Worm (Caenorhabditis elegans) whole organism, young adult: ENCODE data around the gene skp-1.

ENCODE experiments used
- B0035.1 ChIP-seq: sonication (generic microtip); optimal IDR thresholded peaks from 2 replicates; lab custom pipeline; 2016; ENCODE audit warnings: missing genetic modification characterization, mild to moderate bottlenecking, missing compliant biosample characterization, missing genotype, missing genetic modification reagents
- B0336.3 ChIP-seq: fragments of 200-800 bp; sonication (Bioruptor generic); IDR thresholded peaks from 2 replicates; pipeline ENCODE4 v1.3.6; 2022; ENCODE audit warnings: missing genetic modification characterization, missing compliant biosample characterization
- C06A6.2 ChIP-seq: fragments of 200-800 bp; sonication (Bioruptor generic); conservative IDR thresholded peaks from 2 replicates; pipeline ENCODE4 v1.3.6; 2022; ENCODE audit warnings: missing genetic modification characterization, missing compliant biosample characterization
- F22D6.2 ChIP-seq: sonication (generic microtip); optimal IDR thresholded peaks from 2 replicates; lab custom pipeline; 2016; ENCODE audit warnings: mild to moderate bottlenecking, missing genetic modification characterization, missing compliant biosample characterization
- F23B12.7 ChIP-seq: sonication (generic microtip); optimal IDR thresholded peaks from 2 replicates; lab custom pipeline; 2017; ENCODE audit warnings: missing genetic modification characterization, mild to moderate bottlenecking, missing compliant biosample characterization, antibody characterized with exemption, moderate library complexity; ENCODE audit not compliant: insufficient read depth
- F49E8.2 ChIP-seq: sonication (generic microtip); optimal IDR thresholded peaks from 3 replicates; lab custom pipeline; 2017; ENCODE audit warnings: missing genetic modification characterization, mild to moderate bottlenecking, missing compliant biosample characterization, antibody characterized with exemption, moderate library complexity; ENCODE audit not compliant: insufficient read depth
- F55B11.4 ChIP-seq: sonication (generic microtip); optimal IDR thresholded peaks from 2 replicates; lab custom pipeline; 2016; ENCODE audit warnings: missing compliant biosample characterization, missing genetic modification characterization, borderline replicate concordance; ENCODE audit not compliant: insufficient read depth
- F57A8.1 ChIP-seq: fragments of 200-800 bp; sonication (Bioruptor generic); optimal IDR thresholded peaks from 2 replicates; lab custom pipeline; 2018; ENCODE audit warnings: mild to moderate bottlenecking, missing genetic modification characterization, moderate library complexity, missing compliant biosample characterization
- T07F8.4 ChIP-seq: sonication (generic microtip); optimal IDR thresholded peaks from 2 replicates; lab custom pipeline; 2016; ENCODE audit warnings: mild to moderate bottlenecking, missing genetic modification characterization, moderate library complexity, missing compliant biosample characterization
- akir-1 ChIP-seq: fragments of 200-800 bp; sonication (Bioruptor generic); optimal IDR thresholded peaks from 2 replicates; lab custom pipeline; 2018; ENCODE audit warnings: mild to moderate bottlenecking, missing genetic modification characterization, moderate library complexity, missing compliant biosample characterization
- ama-1 ChIP-seq, 3 experiments: fragments of 150-350 bp in 1 of 3; sonication (generic microtip) in 2 of 3; optimal IDR thresholded peaks; 2 replicates each; lab custom pipeline; 2014 to 2018; ENCODE audit warnings: missing biosample characterization in 2 of 3, missing genetic modification characterization in 2 of 3, missing genetic modification reagents in 2 of 3
- aptf-2 ChIP-seq: fragments of 200-800 bp; sonication (Bioruptor generic); conservative IDR thresholded peaks from 2 replicates; pipeline ENCODE4 v1.3.6; 2022; ENCODE audit warnings: missing genetic modification reagents, missing genetic modification characterization, missing compliant biosample characterization
- atf-7 ChIP-seq: sonication (generic microtip); optimal IDR thresholded peaks from 2 replicates; lab custom pipeline; 2017; ENCODE audit warnings: mild to moderate bottlenecking, missing genetic modification characterization, missing compliant biosample characterization
- attf-3 ChIP-seq: fragments of 200-800 bp; sonication (Bioruptor generic); conservative IDR thresholded peaks from 2 replicates; pipeline ENCODE4 v1.3.6; 2022; ENCODE audit warnings: missing genetic modification reagents, missing genetic modification characterization, missing compliant biosample characterization
- attf-5 ChIP-seq: fragments of 200-800 bp; sonication (Bioruptor generic); optimal IDR thresholded peaks from 2 replicates; lab custom pipeline; 2018; ENCODE audit warnings: mild to moderate bottlenecking, missing genetic modification characterization, missing compliant biosample characterization
- bed-2 ChIP-seq: fragments of 200-800 bp; sonication (Bioruptor generic); IDR thresholded peaks from 2 replicates; pipeline ENCODE4 v1.3.6; 2022; ENCODE audit warnings: missing genetic modification reagents, missing genetic modification characterization, missing compliant biosample characterization
- cebp-2 ChIP-seq: fragments of 200-800 bp; sonication (Bioruptor generic); IDR thresholded peaks from 2 replicates; pipeline ENCODE4 v1.3.6; 2022; ENCODE audit warnings: missing genetic modification characterization, missing compliant biosample characterization
- ceh-100 ChIP-seq: fragments of 200-800 bp; sonication (Bioruptor generic); IDR thresholded peaks from 2 replicates; pipeline ENCODE4 v1.3.6; 2022; ENCODE audit warnings: missing genetic modification reagents, missing genetic modification characterization, missing compliant biosample characterization
- ceh-27 ChIP-seq: fragments of 200-800 bp; sonication (Bioruptor generic); optimal IDR thresholded peaks from 2 replicates; lab custom pipeline; 2018; ENCODE audit warnings: mild to moderate bottlenecking, missing genetic modification characterization, moderate library complexity, missing compliant biosample characterization
- ceh-58 ChIP-seq: fragments of 200-800 bp; sonication (Bioruptor generic); IDR thresholded peaks from 2 replicates; pipeline ENCODE4 v1.3.6; 2022; ENCODE audit warnings: missing genetic modification characterization, missing compliant biosample characterization
- chd-7 ChIP-seq: sonication (generic microtip); optimal IDR thresholded peaks from 2 replicates; lab custom pipeline; 2016; ENCODE audit warnings: mild to moderate bottlenecking, missing genetic modification characterization, moderate library complexity, missing compliant biosample characterization
- dpff-1 ChIP-seq: sonication (generic microtip); optimal IDR thresholded peaks from 2 replicates; lab custom pipeline; 2017; ENCODE audit warnings: mild to moderate bottlenecking, missing genetic modification characterization, missing compliant biosample characterization
- efl-1 ChIP-seq: fragments of 150-350 bp; optimal IDR thresholded peaks from 2 replicates; lab custom pipeline; 2014; ENCODE audit warnings: missing biosample characterization, missing genetic modification reagents, missing genetic modification characterization
- egl-18 ChIP-seq: fragments of 200-800 bp; sonication (Bioruptor generic); IDR thresholded peaks from 2 replicates; pipeline ENCODE4 v1.3.6; 2022; ENCODE audit warnings: missing genetic modification reagents, missing genetic modification characterization, missing compliant biosample characterization
- egl-44 ChIP-seq: fragments of 200-800 bp; sonication (Bioruptor generic); IDR thresholded peaks from 2 replicates; pipeline ENCODE4 v1.3.6; 2022; ENCODE audit warnings: missing genetic modification reagents, missing genetic modification characterization, missing compliant biosample characterization
- ekl-4 ChIP-seq: fragments of 200-800 bp; sonication (Bioruptor generic); IDR thresholded peaks from 2 replicates; pipeline ENCODE4 v1.3.6; 2022; ENCODE audit warnings: missing genetic modification reagents, missing genetic modification characterization, missing compliant biosample characterization
- hlh-26 ChIP-seq: fragments of 200-800 bp; sonication (Bioruptor generic); conservative IDR thresholded peaks from 2 replicates; pipeline ENCODE4 v1.3.6; 2022; ENCODE audit warnings: missing genetic modification reagents, missing genetic modification characterization, missing compliant biosample characterization
- hmg-1.2 ChIP-seq: fragments of 200-800 bp; sonication (Bioruptor generic); IDR thresholded peaks from 2 replicates; pipeline ENCODE4 v1.3.6; 2022; ENCODE audit warnings: missing genetic modification reagents, missing genetic modification characterization, missing compliant biosample characterization
- hmg-20 ChIP-seq: fragments of 200-800 bp; sonication (Bioruptor generic); IDR thresholded peaks from 2 replicates; pipeline ENCODE4 v1.3.6; 2022; ENCODE audit warnings: missing genetic modification reagents, missing genetic modification characterization, missing compliant biosample characterization
- lag-1 ChIP-seq: fragments of 200-800 bp; sonication (Bioruptor generic); IDR thresholded peaks from 2 replicates; pipeline ENCODE4 v1.3.6; 2022; ENCODE audit warnings: missing genetic modification reagents, missing genetic modification characterization, missing compliant biosample characterization
- lin-35 ChIP-seq, 3 experiments: fragments of 150-350 bp in 2 of 3; sonication (generic microtip) in 1 of 3; optimal IDR thresholded peaks; 2 replicates each; lab custom pipeline; 2014 to 2018; ENCODE audit warnings: missing biosample characterization in 3 of 3, missing genetic modification characterization in 3 of 3, missing genetic modification reagents in 3 of 3
- lin-54 ChIP-seq: fragments of 200-800 bp; sonication (Bioruptor generic); optimal IDR thresholded peaks from 2 replicates; lab custom pipeline; 2018; ENCODE audit warnings: mild to moderate bottlenecking, missing genetic modification characterization, missing compliant biosample characterization
- lsy-27 ChIP-seq: sonication (generic microtip); optimal IDR thresholded peaks from 2 replicates; lab custom pipeline; 2017; ENCODE audit warnings: missing genetic modification characterization, mild to moderate bottlenecking, missing compliant biosample characterization, antibody characterized with exemption, missing genotype, borderline replicate concordance; ENCODE audit not compliant: insufficient read depth
- madf-3 ChIP-seq: fragments of 200-800 bp; sonication (Bioruptor generic); IDR thresholded peaks from 2 replicates; pipeline ENCODE4 v1.3.6; 2022; ENCODE audit warnings: missing genetic modification reagents, missing genetic modification characterization, missing compliant biosample characterization
- mel-28 ChIP-seq: sonication (generic microtip); optimal IDR thresholded peaks from 2 replicates; lab custom pipeline; 2016; ENCODE audit warnings: borderline replicate concordance, mild to moderate bottlenecking, missing genetic modification characterization, missing compliant biosample characterization
- nfya-1 ChIP-seq: sonication (generic microtip); optimal IDR thresholded peaks from 2 replicates; lab custom pipeline; 2017; ENCODE audit warnings: antibody characterized with exemption, missing compliant biosample characterization, missing genetic modification characterization, borderline replicate concordance; ENCODE audit not compliant: insufficient read depth
- nfyb-1 ChIP-seq: fragments of 200-800 bp; sonication (Bioruptor generic); IDR thresholded peaks from 2 replicates; pipeline ENCODE4 v1.3.6; 2022; ENCODE audit warnings: missing genetic modification reagents, missing genetic modification characterization, missing compliant biosample characterization
- pbrm-1 ChIP-seq: fragments of 200-800 bp; sonication (Bioruptor generic); IDR thresholded peaks from 2 replicates; pipeline ENCODE4 v1.3.6; 2022; ENCODE audit warnings: missing genetic modification reagents, missing genetic modification characterization, missing compliant biosample characterization
- pha-4 ChIP-seq: fragments of 150-350 bp; sonication (generic microtip); optimal IDR thresholded peaks from 2 replicates; lab custom pipeline; 2014; ENCODE audit warnings: missing biosample characterization, missing genetic modification reagents, missing genetic modification characterization
- rpc-1 ChIP-seq, 2 experiments: fragments of 150-350 bp in 1 of 2; sonication (generic microtip) in 1 of 2; optimal IDR thresholded peaks; 2 replicates each; lab custom pipeline; 2014 to 2018; ENCODE audit warnings: missing biosample characterization in 1 of 2, missing genetic modification characterization in 1 of 2, missing genetic modification reagents in 1 of 2, missing genotype in 1 of 2
- snpc-1.1 ChIP-seq: sonication (generic microtip); optimal IDR thresholded peaks from 2 replicates; lab custom pipeline; 2017; ENCODE audit warnings: missing genetic modification characterization, mild to moderate bottlenecking, missing compliant biosample characterization, antibody characterized with exemption, moderate library complexity, missing genotype, missing genetic modification reagents; ENCODE audit not compliant: insufficient read depth
- snpc-3.4 ChIP-seq: sonication (generic microtip); optimal IDR thresholded peaks from 2 replicates; lab custom pipeline; 2017; ENCODE audit warnings: missing genetic modification characterization, mild to moderate bottlenecking, missing compliant biosample characterization, antibody characterized with exemption, moderate library complexity, missing genotype, missing genetic modification reagents
- zfh-2 ChIP-seq: fragments of 200-800 bp; sonication (Bioruptor generic); conservative IDR thresholded peaks from 2 replicates; pipeline ENCODE4 v1.3.6; 2022; ENCODE audit warnings: missing genetic modification reagents, missing genetic modification characterization, missing compliant biosample characterization
- zim-3 ChIP-seq: sonication (generic microtip); optimal IDR thresholded peaks from 2 replicates; lab custom pipeline; 2017; ENCODE audit warnings: mild to moderate bottlenecking, missing genetic modification characterization, moderate library complexity, missing compliant biosample characterization
- ztf-22 ChIP-seq: fragments of 200-800 bp; sonication (Bioruptor generic); optimal IDR thresholded peaks from 2 replicates; lab custom pipeline; 2018; ENCODE audit warnings: mild to moderate bottlenecking, missing genetic modification characterization, moderate library complexity, missing compliant biosample characterization
- ztf-26 ChIP-seq: sonication (generic microtip); optimal IDR thresholded peaks from 2 replicates; lab custom pipeline; 2017; ENCODE audit warnings: missing genetic modification characterization, missing compliant biosample characterization
- ztf-28 ChIP-seq: fragments of 200-800 bp; sonication (Bioruptor generic); IDR thresholded peaks from 2 replicates; pipeline ENCODE4 v1.3.6; 2022; ENCODE audit warnings: missing genetic modification reagents, missing genetic modification characterization, missing compliant biosample characterization

The skp-1 gene

ce11 chrV:11610481-11610880 lies 34.8 kb upstream of the skp-1 start, which contains the start of gene sas-5 (continued):
- TF ChIP-seq ekl-4 (GFP tag; lab: Robert Waterston, UW) (peak; percentile 78), snpc-1.1 (tag; lab: Kevin White, UChicago) (peak; percentile 65), lag-1 (no peak), ztf-22 (GFP tag; lab: Kevin White, UChicago) (no peak), ceh-27 (peak; percentile 57), egl-18 (GFP tag; lab: Robert Waterston, UW) (no peak), hmg-20 (GFP tag; lab: Robert Waterston, UW) (no peak), bed-2 (GFP tag; lab: Robert Waterston, UW) (no peak), ama-1 (optimal IDR thresholded peaks at IDR 0.05; lab: Kevin White, UChicago) (no peak), ama-1 (GFP tag; optimal IDR thresholded peaks at IDR 0.05; lab: Kevin White, UChicago) (no peak), T07F8.4 (tag; lab: Kevin White, UChicago) (peak; percentile 18), F57A8.1 (GFP tag; lab: Kevin White, UChicago) (no peak), zim-3 (tag; lab: Kevin White, UChicago) (no peak), nfya-1 (tag; lab: Kevin White, UChicago) (no peak), ceh-58 (no peak), hmg-1.2 (GFP tag; lab: Robert Waterston, UW) (peak; percentile 58), atf-7 (tag; lab: Kevin White, UChicago) (peak; percentile 10), nfyb-1 (GFP tag; lab: Robert Waterston, UW) (0 out of 2 replicates have a peak, but pooled peaks have one; percentile 31), pbrm-1 (peak; percentile 82), C06A6.2 (GFP tag; lab: Robert Waterston, UW) (0 out of 2 replicates have a peak, but pooled peaks have one; percentile 51), lin-54 (GFP tag; lab: Kevin White, UChicago) (peak; percentile 87), lsy-27 (tag; lab: Kevin White, UChicago) (no peak), F49E8.2 (no peak), hlh-26 (no peak), efl-1 (GFP tag; lab: Kevin White, UChicago) (peak; percentile 92), zfh-2 (GFP tag; lab: Robert Waterston, UW) (no peak), pha-4 (no peak), B0035.1 (no peak), F22D6.2 (tag; lab: Kevin White, UChicago) (no peak), F55B11.4 (tag; lab: Kevin White, UChicago) (no peak), egl-44 (GFP tag; lab: Robert Waterston, UW) (no peak), akir-1 (GFP tag; lab: Kevin White, UChicago) (no peak), dpff-1 (tag; lab: Kevin White, UChicago) (no peak), ztf-28 (GFP tag; lab: Robert Waterston, UW) (no peak), attf-3 (GFP tag; lab: Robert Waterston, UW) (0 out of 2 replicates have a peak, but pooled peaks have one; percentile 15), B0336.3 (GFP tag; lab: Robert Waterston, UW) (peak; percentile 82), madf-3 (no peak), lin-35 (GFP tag; optimal IDR thresholded peaks at IDR 0.05; lab: Kevin White, UChicago) (peak; percentile 55 to 83 (median 71)), chd-7 (tag; lab: Kevin White, UChicago) (no peak), rpc-1 (optimal IDR thresholded peaks at IDR 0.05; lab: Kevin White, UChicago) (peak; percentile 40), rpc-1 (tag; optimal IDR thresholded peaks at IDR 0.05; lab: Kevin White, UChicago) (no peak), cebp-2 (no peak), attf-5 (GFP tag; lab: Kevin White, UChicago) (peak; percentile 54), ceh-100 (GFP tag; lab: Robert Waterston, UW) (peak; percentile 82), F23B12.7 (peak; percentile 78), mel-28 (tag; lab: Kevin White, UChicago) (no peak), snpc-3.4 (peak; percentile 88), ztf-26 (no peak), aptf-2 (GFP tag; lab: Robert Waterston, UW) (no peak)
